Worm (Caenorhabditis elegans) whole organism, L4 larva: ENCODE results near the gene nsph-1.1.

ENCODE experiments used
- Y48G9A.11 ChIP-seq: fragments of 200-800 bp; sonication (Bioruptor generic); IDR thresholded peaks from 2 replicates; pipeline ENCODE4 v1.3.6; 2022; ENCODE audit warnings: missing genetic modification reagents, missing genetic modification characterization, missing compliant biosample characterization
- jun-1 ChIP-seq: fragments of 150-350 bp; optimal IDR thresholded peaks from 2 replicates; lab custom pipeline; 2014; ENCODE audit warnings: missing biosample characterization, missing genetic modification reagents, missing genetic modification characterization
- mdl-1 ChIP-seq, 2 experiments: fragments of 150-350 bp in 1 of 2; sonication (generic microtip) in 1 of 2; optimal IDR thresholded peaks; 2 replicates each; lab custom pipeline; 2014 to 2017; ENCODE audit warnings: missing biosample characterization in 2 of 2, missing genetic modification characterization in 2 of 2
- nhr-11 ChIP-seq: fragments of 150-350 bp; optimal IDR thresholded peaks from 2 replicates; lab custom pipeline; 2014; ENCODE audit warnings: missing biosample characterization, missing genetic modification characterization
- snpc-1.2 ChIP-seq: fragments of 200-800 bp; sonication (Bioruptor generic); IDR thresholded peaks from 2 replicates; pipeline ENCODE4 v1.3.6; 2022; ENCODE audit warnings: missing genetic modification reagents, missing genetic modification characterization, missing compliant biosample characterization
- snpc-4 ChIP-seq: fragments of 150-350 bp; optimal IDR thresholded peaks from 2 replicates; lab custom pipeline; 2014; ENCODE audit warnings: missing biosample characterization, missing genetic modification characterization

DNA sequence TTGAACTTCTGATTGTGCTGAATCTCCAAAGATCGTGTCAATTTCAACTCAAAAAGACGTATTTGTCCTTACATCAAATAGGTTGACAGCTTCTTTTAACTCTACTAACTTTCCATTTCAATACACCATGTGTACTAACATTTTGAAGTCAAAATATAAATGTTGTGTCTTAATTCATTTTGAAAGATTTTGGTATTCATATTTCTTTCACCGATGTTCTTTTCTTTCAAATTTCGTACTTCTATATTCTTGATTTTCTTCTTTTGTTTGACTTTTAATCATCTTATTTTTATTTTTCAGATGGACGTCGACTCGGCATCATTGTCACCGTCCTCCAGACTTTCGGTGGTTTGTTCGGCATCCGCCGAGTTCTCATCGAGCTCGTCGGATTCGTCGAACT is 14.9 kb upstream of the nsph-1.1 start, which contains the start of gene atf-2:
- no peak for TF ChIP-seq snpc-1.2 (GFP tag; lab: Robert Waterston, UW)
- TF ChIP-seq snpc-4 (tag; lab: Kevin White, UChicago), result no peak
- no peak for TF ChIP-seq nhr-11
- no peak for TF ChIP-seq mdl-1 (tag; optimal IDR thresholded peaks at IDR 0.05; lab: Kevin White, UChicago)
- TF ChIP-seq Y48G9A.11 (GFP tag; lab: Robert Waterston, UW), result no peak
- no peak for TF ChIP-seq jun-1 (tag; lab: Kevin White, UChicago)
